Worm (Caenorhabditis elegans) whole organism, early embryonic: ENCODE data around the gene tni-1.

Experiments
- F13C5.2 ChIP-seq: sonication (generic microtip); optimal IDR thresholded peaks from 2 replicates; lab custom pipeline; 2017; ENCODE audit warnings: mild to moderate bottlenecking, missing genetic modification characterization, inconsistent platforms, missing compliant biosample characterization
- aly-1 ChIP-seq: sonication (generic microtip); optimal IDR thresholded peaks from 2 replicates; lab custom pipeline; 2016; ENCODE audit warnings: missing genetic modification characterization, missing compliant biosample characterization
- ama-1 ChIP-seq: fragments of 150-350 bp; optimal IDR thresholded peaks from 2 replicates; lab custom pipeline; 2014
- ceh-36 ChIP-seq: sonication (generic microtip); optimal IDR thresholded peaks from 2 replicates; lab custom pipeline; 2016; ENCODE audit warnings: missing genetic modification characterization, inconsistent platforms, missing compliant biosample characterization
- ets-7 ChIP-seq: sonication (generic microtip); optimal IDR thresholded peaks from 2 replicates; lab custom pipeline; 2016; ENCODE audit warnings: missing genotype, missing genetic modification characterization, missing compliant biosample characterization
- flt-1 ChIP-seq: fragments of 200-800 bp; sonication (Bioruptor generic); IDR thresholded peaks from 2 replicates; pipeline ENCODE4 v1.3.6; 2022; ENCODE audit warnings: missing genetic modification characterization, missing compliant biosample characterization
- hmg-4 ChIP-seq: fragments of 200-800 bp; sonication (Bioruptor generic); optimal IDR thresholded peaks from 2 replicates; lab custom pipeline; 2018; ENCODE audit warnings: mild to moderate bottlenecking, missing genetic modification characterization, missing compliant biosample characterization
- scrt-1 ChIP-seq: fragments of 200-800 bp; sonication (Bioruptor generic); IDR thresholded peaks from 2 replicates; pipeline ENCODE4 v1.3.6; 2022; ENCODE audit warnings: missing genetic modification characterization, missing compliant biosample characterization
- tbx-11 ChIP-seq: fragments of 200-800 bp; sonication (Bioruptor generic); IDR thresholded peaks from 2 replicates; pipeline ENCODE4 v1.3.6; 2022; ENCODE audit warnings: missing genetic modification characterization, missing compliant biosample characterization

ce11 chrX:11386903-11387302 lies 9.6 kb upstream of the tni-1 start:
- TF ChIP-seq hmg-4 (no peak), ama-1 (no peak), tbx-11 (GFP tag; lab: Robert Waterston, UW) (no peak), ets-7 (no peak), F13C5.2 (no peak), scrt-1 (GFP tag; lab: Robert Waterston, UW) (no peak), aly-1 (tag; lab: Kevin White, UChicago) (no peak), flt-1 (no peak), ceh-36 (tag; lab: Kevin White, UChicago) (no peak)
